Worm (Caenorhabditis elegans): ENCODE data around the gene twk-46.

The twk-46 gene

ce11 chrV:19090885-19091284 is 30.9 kb downstream of the twk-46 start:
- no peak for TF ChIP-seq daf-8 (GFP tag; IDR thresholded peaks at IDR 0.05)
- TF ChIP-seq ceh-44 (GFP tag; IDR thresholded peaks at IDR 0.05): no peak
- TF ChIP-seq lin-39 (tag; optimal IDR thresholded peaks at IDR 0.05): no peak
- no peak for TF ChIP-seq hmg-1.1 (GFP tag; IDR thresholded peaks at IDR 0.05)
- TF ChIP-seq ceh-32 (tag; optimal IDR thresholded peaks at IDR 0.05; ENCODE audit: poor library complexity): no peak
- TF ChIP-seq lsy-2 (tag; optimal IDR thresholded peaks at IDR 0.05): no peak
- TF ChIP-seq skn-1 (tag; optimal IDR thresholded peaks at IDR 0.05): no peak
- no peak for TF ChIP-seq fkh-10 (GFP tag; optimal IDR thresholded peaks at IDR 0.05)
- TF ChIP-seq Y48G9A.11 (GFP tag; IDR thresholded peaks at IDR 0.05): 0 out of 2 replicates have a peak, but pooled peaks have one; percentile 38
- 0 out of 2 replicates have a peak, but pooled peaks have one; percentile 64 for TF ChIP-seq F44E2.7 (GFP tag; IDR thresholded peaks at IDR 0.05)
- TF ChIP-seq snpc-4 (tag; optimal IDR thresholded peaks at IDR 0.05): no peak
- no peak for TF ChIP-seq spr-1 (tag; optimal IDR thresholded peaks at IDR 0.05)
- no peak for TF ChIP-seq ama-1 (optimal IDR thresholded peaks at IDR 0.05)
- TF ChIP-seq lin-38 (GFP tag; IDR thresholded peaks at IDR 0.05): no peak
- no peak for TF ChIP-seq dpl-1 (GFP tag; optimal IDR thresholded peaks at IDR 0.05)
- no peak for TF ChIP-seq vab-7 (GFP tag; IDR thresholded peaks at IDR 0.05)
- TF ChIP-seq rbr-2 (tag; optimal IDR thresholded peaks at IDR 0.05): no peak
- no peak for TF ChIP-seq daf-12 (tag; optimal IDR thresholded peaks at IDR 0.05)
- no peak for TF ChIP-seq egl-27 (tag; optimal IDR thresholded peaks at IDR 0.05)
- no peak for TF ChIP-seq nhr-41 (GFP tag; IDR thresholded peaks at IDR 0.05)
- TF ChIP-seq set-16 (GFP tag; IDR thresholded peaks at IDR 0.05): peak; percentile 64
- TF ChIP-seq madf-5 (GFP tag; IDR thresholded peaks at IDR 0.05): no peak
- TF ChIP-seq sdz-12 (GFP tag; optimal IDR thresholded peaks at IDR 0.05): no peak
- TF ChIP-seq unc-39 (tag; optimal IDR thresholded peaks at IDR 0.05): no peak
- TF ChIP-seq snpc-1.2 (GFP tag; IDR thresholded peaks at IDR 0.05): no peak

ce11 chrV:19094572-19094971 is 34.6 kb downstream of the twk-46 start:
- peak; percentile 92 for TF ChIP-seq Y48G9A.11 (GFP tag; IDR thresholded peaks at IDR 0.05)

ce11 chrV:19099504-19099903 is 39.5 kb downstream of the twk-46 start:
- TF ChIP-seq unc-62 (GFP tag; optimal IDR thresholded peaks at IDR 0.05 in 1 of 2) (peak in 1 of 2 experiments; percentile 16), unc-62 (tag; optimal IDR thresholded peaks at IDR 0.05) (no peak), ceh-28 (tag; optimal IDR thresholded peaks at IDR 0.05) (peak; percentile 91), hlh-11 (tag; optimal IDR thresholded peaks at IDR 0.05) (no peak)

ce11 chrV:19100139-19100538 is 40.2 kb downstream of the twk-46 start:
- peak; percentile 73 for TF ChIP-seq ceh-28 (tag; optimal IDR thresholded peaks at IDR 0.05)

- TF ChIP-seq ceh-28 (tag; optimal IDR thresholded peaks at IDR 0.05): peak; percentile 32
These were observed 40.7 kb downstream of the twk-46 start for ce11 chrV:19100663-19101062.

ce11 chrV:19101589-19102201 is 41.7 kb downstream of the twk-46 start, which contains the start of gene zhp-4:
Gene zhp-4, minus strand, starts transcription at chrV:19101786.
- TF ChIP-seq ceh-28 (tag; optimal IDR thresholded peaks at IDR 0.05): peak; percentile 93

- TF ChIP-seq ceh-28 (tag; optimal IDR thresholded peaks at IDR 0.05) (peak; percentile 86), nhr-77 (tag; optimal IDR thresholded peaks at IDR 0.05) (no peak), lim-7 (GFP tag; IDR thresholded peaks at IDR 0.05) (no peak)
These were observed 47.1 kb downstream of the twk-46 start for ce11 chrV:19107065-19107464.

Measured in whole organism, L4 larva.